Worm (Caenorhabditis elegans) whole organism, L2 larva: ENCODE measurements around the gene Y32F6B.9.

Experiments
- aly-2 ChIP-seq: fragments of 150-350 bp; optimal IDR thresholded peaks from 2 replicates; lab custom pipeline; 2014; ENCODE audit warnings: missing biosample characterization, missing genetic modification characterization
- ceh-82 ChIP-seq: fragments of 150-350 bp; optimal IDR thresholded peaks from 2 replicates; lab custom pipeline; 2014; ENCODE audit warnings: missing biosample characterization, missing genetic modification characterization
- gmeb-1 ChIP-seq: fragments of 150-350 bp; optimal IDR thresholded peaks from 2 replicates; lab custom pipeline; 2014; ENCODE audit warnings: missing biosample characterization, missing genetic modification characterization
- lin-11 ChIP-seq: fragments of 150-350 bp; sonication (generic microtip); optimal IDR thresholded peaks from 2 replicates; lab custom pipeline; 2014; ENCODE audit warnings: missing biosample characterization, missing genetic modification characterization, inconsistent platforms, mixed read lengths
- lin-39 ChIP-seq: fragments of 150-350 bp; optimal IDR thresholded peaks from 2 replicates; lab custom pipeline; 2014; ENCODE audit warnings: missing biosample characterization, missing genetic modification reagents, missing genetic modification characterization
- mab-5 ChIP-seq: fragments of 150-350 bp; optimal IDR thresholded peaks from 2 replicates; lab custom pipeline; 2014; ENCODE audit warnings: missing biosample characterization, missing genetic modification characterization
- mdl-1 ChIP-seq, 2 experiments: fragments of 150-350 bp in 1 of 2; sonication (generic microtip) in 1 of 2; optimal IDR thresholded peaks; 2 replicates each; lab custom pipeline; 2017; ENCODE audit warnings: missing biosample characterization in 2 of 2, missing genetic modification characterization in 2 of 2
- nhr-237 ChIP-seq: fragments of 150-350 bp; optimal IDR thresholded peaks from 2 replicates; lab custom pipeline; 2014; ENCODE audit warnings: missing biosample characterization, missing genetic modification characterization
- nhr-25 ChIP-seq: fragments of 150-350 bp; sonication (generic microtip); optimal IDR thresholded peaks from 3 replicates; lab custom pipeline; 2014; ENCODE audit warnings: missing biosample characterization, missing genetic modification characterization
- nhr-77 ChIP-seq: fragments of 150-350 bp; optimal IDR thresholded peaks from 2 replicates; lab custom pipeline; 2014; ENCODE audit warnings: missing biosample characterization, missing genetic modification characterization
- skn-1 ChIP-seq: sonication (generic microtip); optimal IDR thresholded peaks from 2 replicates; lab custom pipeline; 2017; ENCODE audit warnings: missing biosample characterization, missing genetic modification characterization
- snpc-4 ChIP-seq: fragments of 150-350 bp; optimal IDR thresholded peaks from 2 replicates; lab custom pipeline; 2014; ENCODE audit warnings: missing biosample characterization, missing genetic modification characterization
- unc-55 ChIP-seq: fragments of 150-350 bp; sonication (generic microtip); optimal IDR thresholded peaks from 3 replicates; lab custom pipeline; 2014; ENCODE audit warnings: missing biosample characterization, missing genetic modification reagents, missing genetic modification characterization

ce11 chrV:10436612-10437011 lies 41.9 kb upstream of the Y32F6B.9 start, which contains the start of gene set-22:
- TF ChIP-seq snpc-4 (tag; lab: Kevin White, UChicago) (no peak), ceh-82 (no peak), lin-39 (tag; lab: Kevin White, UChicago) (no peak), lin-11 (no peak), aly-2 (tag; lab: Kevin White, UChicago) (no peak), nhr-77 (tag; lab: Kevin White, UChicago) (no peak), mab-5 (no peak), gmeb-1 (tag; lab: Kevin White, UChicago) (no peak), skn-1 (tag; lab: Kevin White, UChicago) (no peak), mdl-1 (tag; optimal IDR thresholded peaks at IDR 0.05; lab: Kevin White, UChicago) (no peak), nhr-237 (no peak), nhr-25 (no peak), unc-55 (GFP tag; lab: Kevin White, UChicago) (no peak)
